Worm (Caenorhabditis elegans) whole organism, L1 larva: ENCODE measurements around the gene pap-2.

ENCODE experiments used
- C04F5.9 ChIP-seq: sonication (generic microtip); optimal IDR thresholded peaks from 2 replicates; lab custom pipeline; 2016; ENCODE audit warnings: missing genetic modification characterization, missing compliant biosample characterization
- C16A3.4 ChIP-seq: fragments of 150-350 bp; optimal IDR thresholded peaks from 2 replicates; lab custom pipeline; 2014; ENCODE audit warnings: missing biosample characterization, missing genetic modification characterization
- C34B4.2 ChIP-seq: sonication (generic microtip); optimal IDR thresholded peaks from 2 replicates; lab custom pipeline; 2017; ENCODE audit warnings: mild to moderate bottlenecking, missing genetic modification characterization, missing compliant biosample characterization
- F16B12.6 ChIP-seq: fragments of 150-350 bp; optimal IDR thresholded peaks from 2 replicates; lab custom pipeline; 2014; ENCODE audit warnings: missing biosample characterization, missing genetic modification characterization
- Y116A8C.19 ChIP-seq: sonication (generic microtip); optimal IDR thresholded peaks from 2 replicates; lab custom pipeline; 2016; ENCODE audit warnings: missing compliant biosample characterization, missing genetic modification characterization, borderline replicate concordance
- aha-1 ChIP-seq: fragments of 150-350 bp; optimal IDR thresholded peaks from 2 replicates; lab custom pipeline; 2014; ENCODE audit warnings: missing biosample characterization, missing genetic modification characterization
- alr-1 ChIP-seq: fragments of 200-800 bp; sonication (Bioruptor generic); optimal IDR thresholded peaks from 2 replicates; lab custom pipeline; 2018; ENCODE audit warnings: borderline replicate concordance, mild to moderate bottlenecking, missing genetic modification characterization, missing compliant biosample characterization
- ama-1 ChIP-seq: fragments of 150-350 bp; optimal IDR thresholded peaks from 2 replicates; lab custom pipeline; 2014
- ceh-63 ChIP-seq: fragments of 200-800 bp; sonication (Bioruptor generic); optimal IDR thresholded peaks from 2 replicates; lab custom pipeline; 2018; ENCODE audit warnings: mild to moderate bottlenecking, missing genetic modification characterization, missing compliant biosample characterization
- ceh-8 ChIP-seq: fragments of 200-800 bp; sonication (Bioruptor generic); optimal IDR thresholded peaks from 2 replicates; lab custom pipeline; 2018; ENCODE audit warnings: mild to moderate bottlenecking, missing genetic modification characterization, moderate library complexity, missing compliant biosample characterization
- ces-1 ChIP-seq: fragments of 150-350 bp; optimal IDR thresholded peaks from 2 replicates; lab custom pipeline; 2014; ENCODE audit warnings: missing biosample characterization, missing genetic modification reagents, missing genetic modification characterization
- dsc-1 ChIP-seq: sonication (generic microtip); optimal IDR thresholded peaks from 2 replicates; lab custom pipeline; 2016; ENCODE audit warnings: mild to moderate bottlenecking, missing genetic modification characterization, missing compliant biosample characterization
- egl-27 ChIP-seq, 2 experiments: fragments of 150-350 bp in 1 of 2; sonication (generic microtip); optimal IDR thresholded peaks; 3 replicates each; lab custom pipeline; 2017 to 2018; ENCODE audit warnings: missing biosample characterization in 2 of 2, missing genetic modification characterization in 2 of 2, missing genetic modification reagents in 2 of 2
- ets-5 ChIP-seq: fragments of 200-800 bp; sonication (Bioruptor generic); IDR thresholded peaks from 2 replicates; pipeline ENCODE4 v1.3.6; 2022; ENCODE audit warnings: missing genetic modification characterization, missing compliant biosample characterization
- fkh-10 ChIP-seq: sonication (generic microtip); optimal IDR thresholded peaks from 2 replicates; lab custom pipeline; 2017; ENCODE audit warnings: missing biosample characterization, missing genetic modification reagents, missing genetic modification characterization
- fkh-4 ChIP-seq: sonication (generic microtip); optimal IDR thresholded peaks from 2 replicates; lab custom pipeline; 2016; ENCODE audit warnings: missing compliant biosample characterization, missing genetic modification characterization, borderline replicate concordance
- fkh-8 ChIP-seq: sonication (generic microtip); optimal IDR thresholded peaks from 2 replicates; lab custom pipeline; 2016; ENCODE audit warnings: mild to moderate bottlenecking, missing genetic modification characterization, missing compliant biosample characterization
- grh-1 ChIP-seq: fragments of 200-800 bp; sonication (Bioruptor generic); IDR thresholded peaks from 2 replicates; pipeline ENCODE4 v1.3.6; 2022; ENCODE audit warnings: missing genetic modification reagents, missing genetic modification characterization, missing compliant biosample characterization
- hlh-17 ChIP-seq: fragments of 200-800 bp; sonication (Bioruptor generic); optimal IDR thresholded peaks from 2 replicates; lab custom pipeline; 2018; ENCODE audit warnings: missing genetic modification characterization, mild to moderate bottlenecking, missing compliant biosample characterization, moderate library complexity, borderline replicate concordance
- hpl-2 ChIP-seq: fragments of 150-350 bp; optimal IDR thresholded peaks from 2 replicates; lab custom pipeline; 2014; ENCODE audit warnings: missing biosample characterization, missing genetic modification reagents, missing genetic modification characterization
- jun-1 ChIP-seq: fragments of 150-350 bp; optimal IDR thresholded peaks from 2 replicates; lab custom pipeline; 2014; ENCODE audit warnings: missing biosample characterization, missing genetic modification reagents, missing genetic modification characterization
- lin-13 ChIP-seq: fragments of 150-350 bp; optimal IDR thresholded peaks from 2 replicates; lab custom pipeline; 2014; ENCODE audit warnings: missing biosample characterization, missing genetic modification reagents, missing genetic modification characterization
- lin-15B ChIP-seq: fragments of 150-350 bp; sonication (generic microtip); optimal IDR thresholded peaks from 3 replicates; lab custom pipeline; 2014; ENCODE audit warnings: missing biosample characterization, missing genetic modification characterization
- lin-39 ChIP-seq: fragments of 150-350 bp; optimal IDR thresholded peaks from 2 replicates; lab custom pipeline; 2014; ENCODE audit warnings: missing biosample characterization, missing genetic modification reagents, missing genetic modification characterization
- lsy-2 ChIP-seq, 2 experiments: fragments of 150-350 bp; optimal IDR thresholded peaks; 2 replicates each; lab custom pipeline; 2014; ENCODE audit warnings: missing biosample characterization in 2 of 2, missing genetic modification characterization in 2 of 2
- mab-9 ChIP-seq: fragments of 200-800 bp; sonication (Bioruptor generic); IDR thresholded peaks from 2 replicates; pipeline ENCODE4 v1.3.6; 2022; ENCODE audit warnings: missing genetic modification reagents, missing genetic modification characterization, missing compliant biosample characterization
- mef-2 ChIP-seq: fragments of 150-350 bp; optimal IDR thresholded peaks from 2 replicates; lab custom pipeline; 2014; ENCODE audit warnings: missing biosample characterization, missing genetic modification characterization
- nhr-19 ChIP-seq: fragments of 200-800 bp; sonication (Bioruptor generic); conservative IDR thresholded peaks from 2 replicates; pipeline ENCODE4 v1.3.6; 2022; ENCODE audit warnings: missing genetic modification characterization, missing compliant biosample characterization
- nhr-237 ChIP-seq: fragments of 150-350 bp; optimal IDR thresholded peaks from 2 replicates; lab custom pipeline; 2014; ENCODE audit warnings: missing biosample characterization, missing genetic modification characterization
- nhr-28 ChIP-seq: fragments of 150-350 bp; optimal IDR thresholded peaks from 2 replicates; lab custom pipeline; 2014; ENCODE audit warnings: missing biosample characterization, missing genetic modification characterization
- nhr-47 ChIP-seq: sonication (generic microtip); optimal IDR thresholded peaks from 2 replicates; lab custom pipeline; 2016; ENCODE audit warnings: mild to moderate bottlenecking, missing genetic modification characterization, moderate library complexity, missing compliant biosample characterization
- nhr-71 ChIP-seq: sonication (generic microtip); optimal IDR thresholded peaks from 2 replicates; lab custom pipeline; 2016; ENCODE audit warnings: mild to moderate bottlenecking, missing genetic modification characterization, moderate library complexity, missing compliant biosample characterization
- nhr-76 ChIP-seq: sonication (generic microtip); optimal IDR thresholded peaks from 2 replicates; lab custom pipeline; 2017; ENCODE audit warnings: missing biosample characterization, missing genetic modification characterization
- nhr-77 ChIP-seq: fragments of 150-350 bp; optimal IDR thresholded peaks from 2 replicates; lab custom pipeline; 2014; ENCODE audit warnings: missing biosample characterization, missing genetic modification characterization
- nhr-84 ChIP-seq: sonication (generic microtip); optimal IDR thresholded peaks from 2 replicates; lab custom pipeline; 2017; ENCODE audit warnings: missing biosample characterization, missing genetic modification characterization
- nhr-90 ChIP-seq: sonication (generic microtip); optimal IDR thresholded peaks from 2 replicates; lab custom pipeline; 2016; ENCODE audit warnings: mild to moderate bottlenecking, missing genetic modification characterization, missing compliant biosample characterization; ENCODE audit not compliant: poor library complexity
- pag-3 ChIP-seq: sonication (generic microtip); optimal IDR thresholded peaks from 2 replicates; lab custom pipeline; 2017; ENCODE audit warnings: missing genetic modification characterization, mild to moderate bottlenecking, missing compliant biosample characterization, antibody characterized with exemption, borderline replicate concordance; ENCODE audit not compliant: insufficient read depth
- pax-3 ChIP-seq: fragments of 200-800 bp; sonication (Bioruptor generic); optimal IDR thresholded peaks from 2 replicates; lab custom pipeline; 2018; ENCODE audit warnings: mild to moderate bottlenecking, missing genetic modification characterization, moderate library complexity, missing compliant biosample characterization
- rnt-1 ChIP-seq: sonication (generic microtip); optimal IDR thresholded peaks from 2 replicates; lab custom pipeline; 2016; ENCODE audit warnings: mild to moderate bottlenecking, missing genetic modification characterization, moderate library complexity, missing compliant biosample characterization
- skn-1 ChIP-seq: fragments of 150-350 bp; optimal IDR thresholded peaks from 2 replicates; lab custom pipeline; 2014; ENCODE audit warnings: missing biosample characterization, missing genetic modification characterization
- sox-4 ChIP-seq: sonication (generic microtip); optimal IDR thresholded peaks from 2 replicates; lab custom pipeline; 2016; ENCODE audit warnings: missing genetic modification characterization, missing compliant biosample characterization
- sptf-1 ChIP-seq: fragments of 150-350 bp; optimal IDR thresholded peaks from 2 replicates; lab custom pipeline; 2014; ENCODE audit warnings: missing biosample characterization, missing genetic modification characterization
- sup-37 ChIP-seq: fragments of 200-800 bp; sonication (Bioruptor generic); optimal IDR thresholded peaks from 2 replicates; lab custom pipeline; 2018; ENCODE audit warnings: mild to moderate bottlenecking, missing genetic modification characterization, missing compliant biosample characterization
- tbx-2 ChIP-seq: sonication (generic microtip); optimal IDR thresholded peaks from 2 replicates; lab custom pipeline; 2016; ENCODE audit warnings: missing genetic modification characterization, missing compliant biosample characterization
- tlp-1 ChIP-seq: fragments of 150-350 bp; optimal IDR thresholded peaks from 2 replicates; lab custom pipeline; 2014; ENCODE audit warnings: missing biosample characterization, missing genetic modification characterization
- unc-130 ChIP-seq: fragments of 150-350 bp; optimal IDR thresholded peaks from 2 replicates; lab custom pipeline; 2017; ENCODE audit warnings: missing biosample characterization, missing genetic modification characterization, inconsistent platforms
- unc-30 ChIP-seq: sonication (generic microtip); optimal IDR thresholded peaks from 2 replicates; lab custom pipeline; 2017; ENCODE audit warnings: missing biosample characterization, missing genetic modification characterization
- unc-62 ChIP-seq: fragments of 150-350 bp; optimal IDR thresholded peaks from 2 replicates; lab custom pipeline; 2014; ENCODE audit warnings: missing biosample characterization, missing genetic modification reagents, missing genetic modification characterization
- unc-86 ChIP-seq: sonication (generic microtip); optimal IDR thresholded peaks from 2 replicates; lab custom pipeline; 2016; ENCODE audit warnings: missing genetic modification characterization, missing compliant biosample characterization
- vab-15 ChIP-seq: sonication (generic microtip); optimal IDR thresholded peaks from 2 replicates; lab custom pipeline; 2017; ENCODE audit warnings: missing genotype, mild to moderate bottlenecking, missing genetic modification characterization, missing compliant biosample characterization
- xbp-1 ChIP-seq: sonication (generic microtip); optimal IDR thresholded peaks from 2 replicates; lab custom pipeline; 2016; ENCODE audit warnings: missing genetic modification characterization, missing compliant biosample characterization
- zag-1 ChIP-seq: fragments of 150-350 bp; optimal IDR thresholded peaks from 2 replicates; lab custom pipeline; 2014; ENCODE audit warnings: missing biosample characterization, missing genetic modification characterization
- zip-4 ChIP-seq: fragments of 200-800 bp; sonication (Bioruptor generic); optimal IDR thresholded peaks from 2 replicates; lab custom pipeline; 2018; ENCODE audit warnings: mild to moderate bottlenecking, missing genetic modification characterization, moderate library complexity, missing compliant biosample characterization
- ztf-4 ChIP-seq: fragments of 150-350 bp; optimal IDR thresholded peaks from 2 replicates; lab custom pipeline; 2014; ENCODE audit warnings: missing biosample characterization, missing genetic modification characterization

The pap-2 gene

ce11 chrII:9566045-9566444 is 43.2 kb downstream of the pap-2 start (continued):
- TF ChIP-seq C34B4.2 (tag; lab: Kevin White, UChicago), result no peak
- TF ChIP-seq lsy-2 (tag; optimal IDR thresholded peaks at IDR 0.05; lab: Kevin White, UChicago), result peak; percentile 6 to 53
- TF ChIP-seq nhr-90 (tag; lab: Kevin White, UChicago), result no peak
- peak; percentile 61 for TF ChIP-seq C16A3.4
- TF ChIP-seq unc-130 (tag; lab: Kevin White, UChicago), result peak; percentile 12
- no peak for TF ChIP-seq sup-37 (GFP tag; lab: Kevin White, UChicago)
- TF ChIP-seq lin-15B (tag; lab: Kevin White, UChicago), result no peak
- TF ChIP-seq nhr-76 (tag; lab: Kevin White, UChicago), result no peak
- peak; percentile 49 for TF ChIP-seq nhr-47 (tag; lab: Kevin White, UChicago)
- 0 out of 2 replicates have a peak, but pooled peaks have one; percentile 25 for TF ChIP-seq nhr-19
- no peak for TF ChIP-seq tbx-2 (tag; lab: Kevin White, UChicago)
- peak; percentile 6 for TF ChIP-seq jun-1
- TF ChIP-seq lin-13, result peak; percentile 7
- TF ChIP-seq ces-1 (GFP tag; lab: Kevin White, UChicago), result no peak
- no peak for TF ChIP-seq ets-5 (GFP tag; lab: Robert Waterston, UW)
- TF ChIP-seq tlp-1 (tag; lab: Kevin White, UChicago), result no peak
- TF ChIP-seq ceh-8 (GFP tag; lab: Kevin White, UChicago), result no peak
- no peak for TF ChIP-seq ama-1 (lab: Kevin White, UChicago)
- TF ChIP-seq unc-86 (tag; lab: Kevin White, UChicago), result no peak
- no peak for TF ChIP-seq nhr-84 (tag; lab: Kevin White, UChicago)
- TF ChIP-seq nhr-71, result peak; percentile 55
- no peak for TF ChIP-seq sox-4 (tag; lab: Kevin White, UChicago)
- TF ChIP-seq zag-1 (tag; lab: Kevin White, UChicago), result no peak
- TF ChIP-seq C04F5.9, result no peak
- peak; percentile 23 for TF ChIP-seq dsc-1
- TF ChIP-seq fkh-4 (tag; lab: Kevin White, UChicago), result no peak
- TF ChIP-seq ztf-4 (tag; lab: Kevin White, UChicago), result no peak
- TF ChIP-seq pax-3 (tag; lab: Kevin White, UChicago), result no peak
- no peak for TF ChIP-seq skn-1
- no peak for TF ChIP-seq hlh-17
- no peak for TF ChIP-seq pag-3 (tag; lab: Kevin White, UChicago)
- no peak for TF ChIP-seq Y116A8C.19 (tag; lab: Kevin White, UChicago)
- TF ChIP-seq zip-4, result no peak
- TF ChIP-seq lin-39 (tag; lab: Kevin White, UChicago), result no peak
- peak; percentile 25 for TF ChIP-seq xbp-1 (tag; lab: Kevin White, UChicago)
- TF ChIP-seq grh-1 (GFP tag; lab: Robert Waterston, UW), result no peak
- no peak for TF ChIP-seq alr-1 (tag; lab: Kevin White, UChicago)
- TF ChIP-seq mab-9 (GFP tag; lab: Robert Waterston, UW), result no peak
- TF ChIP-seq hpl-2 (GFP tag; lab: Kevin White, UChicago), result no peak
- no peak for TF ChIP-seq egl-27 (tag; optimal IDR thresholded peaks at IDR 0.05; lab: Kevin White, UChicago)
- TF ChIP-seq unc-62 (GFP tag; lab: Kevin White, UChicago), result no peak
- TF ChIP-seq nhr-77 (tag; lab: Kevin White, UChicago), result peak; percentile 17
- TF ChIP-seq F16B12.6 (tag; lab: Kevin White, UChicago), result no peak
- TF ChIP-seq fkh-10, result no peak
- TF ChIP-seq sptf-1, result no peak
- no peak for TF ChIP-seq aha-1 (tag; lab: Kevin White, UChicago)
- TF ChIP-seq rnt-1 (tag; lab: Kevin White, UChicago), result peak; percentile 56
- TF ChIP-seq mef-2 (tag; lab: Kevin White, UChicago), result no peak
- TF ChIP-seq nhr-28 (tag; lab: Kevin White, UChicago), result no peak
- TF ChIP-seq ceh-63 (GFP tag; lab: Kevin White, UChicago), result no peak
- TF ChIP-seq nhr-237, result no peak
- TF ChIP-seq unc-30, result no peak
- no peak for TF ChIP-seq vab-15 (tag; lab: Kevin White, UChicago)
- peak; percentile 54 for TF ChIP-seq fkh-8
